Fruit fly (Drosophila melanogaster) whole organism, embryonic: Measurements from ENCODE around the gene Arpc4.

Experiments
- BEAF-32 ChIP-seq: fragments of 200-800 bp; sonication (Bioruptor generic); optimal IDR thresholded peaks from 3 replicates; lab custom pipeline; 2017; ENCODE audit warnings: missing biosample characterization, missing genetic modification characterization, mild to moderate bottlenecking, moderate library complexity, missing genetic modification reagents
- CG10431 ChIP-seq: fragments of 200-800 bp; sonication (Bioruptor generic); optimal IDR thresholded peaks from 3 replicates; lab custom pipeline; 2018; ENCODE audit warnings: missing biosample characterization, mild to moderate bottlenecking, missing genetic modification characterization
- CG10654 ChIP-seq: fragments of 200-800 bp; sonication (Bioruptor generic); optimal IDR thresholded peaks from 2 replicates; lab custom pipeline; 2016; ENCODE audit warnings: missing biosample characterization, missing genetic modification characterization
- CG10959 ChIP-seq: fragments of 200-800 bp; sonication (Bioruptor generic); IDR thresholded peaks from 2 replicates; pipeline ENCODE4 v1.3.6; 2022; ENCODE audit warnings: missing biosample characterization, missing genetic modification characterization
- CG10979 ChIP-seq: fragments of 200-800 bp; sonication (Bioruptor generic); optimal IDR thresholded peaks from 2 replicates; lab custom pipeline; 2018; ENCODE audit warnings: missing biosample characterization, mild to moderate bottlenecking, missing genetic modification characterization, moderate library complexity
- CG13624 ChIP-seq: fragments of 200-800 bp; sonication (Bioruptor generic); optimal IDR thresholded peaks from 2 replicates; lab custom pipeline; 2016; ENCODE audit warnings: missing biosample characterization, missing genetic modification characterization
- CG15011 ChIP-seq: fragments of 200-800 bp; sonication (Bioruptor generic); optimal IDR thresholded peaks from 3 replicates; lab custom pipeline; 2018; ENCODE audit warnings: missing biosample characterization, mild to moderate bottlenecking, missing genetic modification characterization
- CG16815 ChIP-seq: fragments of 200-800 bp; sonication (Bioruptor generic); optimal IDR thresholded peaks from 3 replicates; lab custom pipeline; 2017; ENCODE audit warnings: missing biosample characterization, mild to moderate bottlenecking, missing genetic modification characterization
- CG17385 ChIP-seq: fragments of 200-800 bp; sonication (Bioruptor generic); optimal IDR thresholded peaks from 3 replicates; lab custom pipeline; 2018; ENCODE audit warnings: missing biosample characterization, mild to moderate bottlenecking, missing genetic modification characterization
- CG1792 ChIP-seq: fragments of 200-800 bp; sonication (Bioruptor generic); optimal IDR thresholded peaks from 2 replicates; lab custom pipeline; 2016; ENCODE audit warnings: missing biosample characterization, missing genetic modification characterization
- CG18476 ChIP-seq: fragments of 200-800 bp; sonication (Bioruptor generic); optimal IDR thresholded peaks from 2 replicates; lab custom pipeline; 2016; ENCODE audit warnings: missing biosample characterization, mild to moderate bottlenecking, missing genetic modification characterization
- CG18599 ChIP-seq: fragments of 200-800 bp; sonication (Bioruptor generic); optimal IDR thresholded peaks from 3 replicates; lab custom pipeline; 2017; ENCODE audit warnings: missing biosample characterization, missing genetic modification characterization, mild to moderate bottlenecking, moderate library complexity, missing genetic modification reagents
- CG2129 ChIP-seq: fragments of 200-800 bp; sonication (Bioruptor generic); IDR thresholded peaks from 2 replicates; pipeline ENCODE4 v1.3.6; 2022; ENCODE audit warnings: missing biosample characterization, missing genetic modification characterization; ENCODE audit not compliant: partially characterized antibody
- CG2678 ChIP-seq: fragments of 200-800 bp; sonication (Bioruptor generic); optimal IDR thresholded peaks from 3 replicates; lab custom pipeline; 2019; ENCODE audit warnings: missing biosample characterization, mild to moderate bottlenecking, missing genetic modification characterization, moderate library complexity
- CG31365 ChIP-seq: fragments of 200-800 bp; sonication (Bioruptor generic); optimal IDR thresholded peaks from 2 replicates; lab custom pipeline; 2018; ENCODE audit warnings: missing biosample characterization, mild to moderate bottlenecking, missing genetic modification characterization
- CG32772 ChIP-seq: fragments of 200-800 bp; sonication (Bioruptor generic); IDR thresholded peaks from 2 replicates; pipeline ENCODE4 v1.3.6; 2022; ENCODE audit warnings: missing biosample characterization, missing genetic modification characterization
- CG34376 ChIP-seq: fragments of 200-800 bp; sonication (Bioruptor generic); optimal IDR thresholded peaks from 2 replicates; lab custom pipeline; 2018; ENCODE audit warnings: missing biosample characterization, mild to moderate bottlenecking, missing genetic modification characterization
- CG4282 ChIP-seq: fragments of 200-800 bp; sonication (Bioruptor generic); optimal IDR thresholded peaks from 2 replicates; lab custom pipeline; 2016; ENCODE audit warnings: missing biosample characterization, missing genetic modification characterization
- CG4617 ChIP-seq: fragments of 200-800 bp; sonication (Bioruptor generic); optimal IDR thresholded peaks from 3 replicates; lab custom pipeline; 2016; ENCODE audit warnings: missing biosample characterization, missing genetic modification characterization, borderline replicate concordance
- CG6654 ChIP-seq: fragments of 200-800 bp; sonication (Bioruptor generic); optimal IDR thresholded peaks from 2 replicates; lab custom pipeline; 2017; ENCODE audit warnings: missing biosample characterization, mild to moderate bottlenecking, missing genetic modification characterization
- CG7745 ChIP-seq: fragments of 200-800 bp; sonication (Bioruptor generic); optimal IDR thresholded peaks from 2 replicates; lab custom pipeline; 2018; ENCODE audit warnings: missing biosample characterization, mild to moderate bottlenecking, missing genetic modification characterization, moderate library complexity
- CG9727 ChIP-seq: fragments of 200-800 bp; sonication (Bioruptor generic); optimal IDR thresholded peaks from 3 replicates; lab custom pipeline; 2017; ENCODE audit warnings: missing biosample characterization, mild to moderate bottlenecking, missing genetic modification characterization
- CHES-1-like ChIP-seq: fragments of 200-800 bp; sonication (Bioruptor generic); optimal IDR thresholded peaks from 2 replicates; lab custom pipeline; 2016; ENCODE audit warnings: missing biosample characterization, missing genetic modification characterization
- Ets65A ChIP-seq: fragments of 200-800 bp; sonication (Bioruptor generic); peaks from one replicate; lab custom pipeline; 2016; ENCODE audit warnings: missing biosample characterization, missing genetic modification characterization
- HLH3B ChIP-seq: fragments of 200-800 bp; sonication (Bioruptor generic); IDR thresholded peaks from 2 replicates; pipeline ENCODE4 v1.3.6; 2022; ENCODE audit warnings: missing biosample characterization, missing genetic modification characterization
- HmgZ ChIP-seq: fragments of 200-800 bp; sonication (Bioruptor generic); optimal IDR thresholded peaks from 2 replicates; lab custom pipeline; 2018; ENCODE audit warnings: missing biosample characterization, mild to moderate bottlenecking, missing genetic modification characterization
- Hr51 ChIP-seq, 2 experiments: fragments of 200-800 bp; sonication (Bioruptor generic); optimal IDR thresholded peaks; 2 replicates in 1 of 2; 3 replicates in 1 of 2; lab custom pipeline; 2016 to 2018; ENCODE audit warnings: missing biosample characterization in 2 of 2, missing genetic modification characterization in 2 of 2, mild to moderate bottlenecking in 1 of 2, moderate library complexity in 1 of 2
- NFAT ChIP-seq: fragments of 200-800 bp; sonication (Bioruptor generic); IDR thresholded peaks from 2 replicates; pipeline ENCODE4 v1.3.6; 2022; ENCODE audit warnings: missing biosample characterization, missing genetic modification characterization
- Ptx1 ChIP-seq: fragments of 200-800 bp; sonication (Bioruptor generic); IDR thresholded peaks from 2 replicates; pipeline ENCODE4 v1.3.6; 2022; ENCODE audit warnings: missing biosample characterization, missing genetic modification characterization
- Tbp ChIP-seq: fragments of >200 bp; optimal IDR thresholded peaks from 2 replicates; lab custom pipeline; 2018; ENCODE audit warnings: missing biosample characterization, missing genetic modification characterization
- Usf ChIP-seq: fragments of 200-800 bp; sonication (Bioruptor generic); optimal IDR thresholded peaks from 2 replicates; lab custom pipeline; 2017; ENCODE audit warnings: missing genotype, missing biosample characterization, missing genetic modification characterization
- amos ChIP-seq: fragments of 200-800 bp; sonication (Bioruptor generic); IDR thresholded peaks from 2 replicates; pipeline ENCODE4 v1.3.6; 2022; ENCODE audit warnings: missing biosample characterization, missing genetic modification characterization; ENCODE audit not compliant: partially characterized antibody
- bowl ChIP-seq: fragments of 200-800 bp; sonication (Bioruptor generic); IDR thresholded peaks from 2 replicates; pipeline ENCODE4 v1.3.6; 2022; ENCODE audit warnings: missing biosample characterization, missing genetic modification characterization
- crc ChIP-seq: fragments of 200-800 bp; sonication (Bioruptor generic); optimal IDR thresholded peaks from 2 replicates; lab custom pipeline; 2016; ENCODE audit warnings: missing biosample characterization, missing genetic modification characterization
- jigr1 ChIP-seq: fragments of 200-800 bp; sonication (Bioruptor generic); IDR thresholded peaks from 3 replicates; pipeline ENCODE4 v1.3.6; 2022; ENCODE audit warnings: missing biosample characterization, missing genetic modification characterization
- ken ChIP-seq: fragments of 200-800 bp; sonication (Bioruptor generic); IDR thresholded peaks from 3 replicates; pipeline ENCODE4 v1.3.6; 2022; ENCODE audit warnings: missing biosample characterization, missing genetic modification characterization
- lilli ChIP-seq: fragments of 200-800 bp; sonication (Bioruptor generic); optimal IDR thresholded peaks from 3 replicates; lab custom pipeline; 2016; ENCODE audit warnings: missing biosample characterization, missing genetic modification characterization
- lola ChIP-seq, 3 experiments: fragments of >200 bp in 2 of 3; fragments of 200-800 bp in 1 of 3; sonication (Bioruptor generic) in 1 of 3; optimal IDR thresholded peaks; 2 replicates each; lab custom pipeline; 2017 to 2019; ENCODE audit warnings: missing biosample characterization in 3 of 3, missing genetic modification characterization in 3 of 3, mild to moderate bottlenecking in 1 of 3, moderate library complexity in 1 of 3
- nerfin-1 ChIP-seq: fragments of 200-800 bp; sonication (Bioruptor generic); optimal IDR thresholded peaks from 3 replicates; lab custom pipeline; 2019; ENCODE audit warnings: missing biosample characterization, mild to moderate bottlenecking, missing genetic modification characterization, moderate library complexity
- nerfin-2 ChIP-seq: fragments of 200-800 bp; sonication (Bioruptor generic); IDR thresholded peaks from 2 replicates; pipeline ENCODE4 v1.3.6; 2022; ENCODE audit warnings: missing biosample characterization, missing genetic modification characterization; ENCODE audit not compliant: partially characterized antibody
- phol ChIP-seq: fragments of 200-800 bp; sonication (Bioruptor generic); optimal IDR thresholded peaks from 3 replicates; lab custom pipeline; 2018; ENCODE audit warnings: missing biosample characterization, mild to moderate bottlenecking, missing genetic modification characterization, moderate library complexity
- psq ChIP-seq: fragments of 200-800 bp; sonication (Bioruptor generic); optimal IDR thresholded peaks from 2 replicates; lab custom pipeline; 2017; ENCODE audit warnings: missing biosample characterization, missing genetic modification characterization
- rib ChIP-seq: fragments of 200-800 bp; sonication (Bioruptor generic); IDR thresholded peaks from 2 replicates; pipeline ENCODE4 v1.3.6; 2022; ENCODE audit warnings: missing biosample characterization, missing genetic modification characterization
- ro ChIP-seq: fragments of 200-800 bp; sonication (Bioruptor generic); IDR thresholded peaks from 2 replicates; pipeline ENCODE4 v1.3.6; 2022; ENCODE audit warnings: missing biosample characterization, missing genetic modification characterization
- seq ChIP-seq: fragments of 200-800 bp; sonication (Bioruptor generic); IDR thresholded peaks from 2 replicates; pipeline ENCODE4 v1.3.6; 2022; ENCODE audit warnings: missing biosample characterization, missing genetic modification characterization
- sisA ChIP-seq: fragments of 200-800 bp; sonication (Bioruptor generic); IDR thresholded peaks from 2 replicates; pipeline ENCODE4 v1.3.6; 2022; ENCODE audit warnings: missing biosample characterization, missing genetic modification characterization
- sob ChIP-seq: fragments of 200-800 bp; sonication (Bioruptor generic); IDR thresholded peaks from 2 replicates; pipeline ENCODE4 v1.3.6; 2022; ENCODE audit warnings: missing biosample characterization, missing genetic modification characterization
- wor ChIP-seq: fragments of 200-800 bp; sonication (Bioruptor generic); IDR thresholded peaks from 2 replicates; pipeline ENCODE4 v1.3.6; 2022; ENCODE audit warnings: missing biosample characterization, missing genetic modification characterization

The Arpc4 gene

DNA sequence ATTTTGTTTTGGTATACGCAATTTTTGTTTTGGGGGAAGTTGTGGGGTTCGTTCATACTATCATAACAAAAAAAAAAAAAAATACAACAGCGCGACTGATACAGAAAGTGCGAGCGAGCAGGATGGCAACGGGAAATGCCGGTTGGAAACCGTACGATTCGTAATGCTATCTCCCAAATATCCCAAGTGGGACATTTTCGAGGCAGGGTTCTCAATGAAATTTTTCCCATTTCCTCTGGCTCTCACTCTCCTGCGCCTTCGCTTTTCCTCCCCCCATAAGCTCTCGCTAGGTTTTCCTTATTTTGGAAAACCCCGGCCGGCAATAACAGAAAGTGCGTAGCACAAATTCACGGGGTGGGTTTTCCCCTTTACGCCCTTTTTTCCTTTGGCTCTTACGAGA lies 32.6 kb upstream of the Arpc4 start (continued):
- TF ChIP-seq CG10431 (GFP tag; lab: Kevin White, UChicago) (peak; percentile 34), CG9727 (GFP tag; lab: Kevin White, UChicago) (no peak), psq (GFP tag; lab: Kevin White, UChicago) (no peak), CG34376 (peak; percentile 34), NFAT (GFP tag; lab: Robert Waterston, UW) (no peak), amos (no peak), CG10959 (GFP tag; lab: Robert Waterston, UW) (no peak), CG4282 (GFP tag; lab: Kevin White, UChicago) (no peak), Hr51 (GFP tag; optimal IDR thresholded peaks at IDR 0.05; lab: Kevin White, UChicago) (no peak), seq (GFP tag; lab: Robert Waterston, UW) (peak; percentile 65; the same call in 1 of the 2 replicates), BEAF-32 (GFP tag; lab: Kevin White, UChicago) (no peak), rib (GFP tag; lab: Robert Waterston, UW) (no peak), CG18476 (GFP tag; lab: Kevin White, UChicago) (no peak), CG18599 (GFP tag; lab: Kevin White, UChicago) (peak; percentile 25), CG17385 (GFP tag; lab: Kevin White, UChicago) (no peak), CG16815 (GFP tag; lab: Kevin White, UChicago) (no peak), CG2129 (GFP tag; lab: Robert Waterston, UW) (no peak), CG15011 (no peak), nerfin-1 (tag; lab: Kevin White, UChicago) (peak; percentile 39), CG32772 (GFP tag; lab: Robert Waterston, UW) (0 out of 2 replicates have a peak, but pooled peaks have one; percentile 24), jigr1 (GFP tag; lab: Robert Waterston, UW) (no peak), HmgZ (tag; lab: Kevin White, UChicago) (no peak), ro (GFP tag; lab: Robert Waterston, UW) (no peak), Ets65A (GFP tag; lab: Kevin White, UChicago) (no peak)

dm6 chr2L:6098479-6099269 lies 26.3 kb upstream of the Arpc4 start, which contains the start of gene CG9175:
TSS of gene CG9175 (minus strand) at chr2L:6098966.
- TF ChIP-seq sisA (no peak), sob (GFP tag; lab: Robert Waterston, UW) (peak; percentile 74), CG10654 (GFP tag; lab: Kevin White, UChicago) (no peak), lilli (GFP tag; lab: Kevin White, UChicago) (peak; percentile 41), Tbp (no peak), CG4617 (GFP tag; lab: Kevin White, UChicago) (peak; percentile 96), wor (GFP tag; lab: Robert Waterston, UW) (no peak), seq (GFP tag; lab: Robert Waterston, UW) (no peak), phol (peak; percentile 51), HLH3B (GFP tag; lab: Robert Waterston, UW) (no peak), nerfin-2 (peak; percentile 75; the same call in 1 of the 2 replicates), CG2678 (tag; lab: Kevin White, UChicago) (peak; percentile 36), CG13624 (peak; percentile 68), bowl (GFP tag; lab: Robert Waterston, UW) (no peak), Ptx1 (GFP tag; lab: Robert Waterston, UW) (peak; percentile 39; the same call in 1 of the 2 replicates), lola (GFP tag; optimal IDR thresholded peaks at IDR 0.05; lab: Kevin White, UChicago) (no peak), CG7745 (tag; lab: Kevin White, UChicago) (no peak), CG1792 (GFP tag; lab: Kevin White, UChicago) (peak; percentile 15), CG6654 (GFP tag; lab: Kevin White, UChicago) (no peak), CG31365 (no peak), CG10979 (tag; lab: Kevin White, UChicago) (no peak), CHES-1-like (GFP tag; lab: Kevin White, UChicago) (peak; percentile 89), Usf (GFP tag; lab: Kevin White, UChicago) (no peak), HmgZ (tag; lab: Kevin White, UChicago) (peak; percentile 91), ken (GFP tag; lab: Robert Waterston, UW) (0 out of 3 replicates have a peak, but pooled peaks have one; percentile 24), crc (GFP tag; lab: Kevin White, UChicago) (no peak)
